Worm (Caenorhabditis elegans) whole organism, L2 larva: Measurements from ENCODE around the gene R04B3.2.

Source experiments
- C34F6.9 ChIP-seq: fragments of 150-350 bp; optimal IDR thresholded peaks from 2 replicates; lab custom pipeline; 2014; ENCODE audit warnings: missing biosample characterization, missing genetic modification characterization
- F13H6.1 ChIP-seq: sonication (generic microtip); optimal IDR thresholded peaks from 2 replicates; lab custom pipeline; 2016; ENCODE audit warnings: missing genetic modification characterization, missing compliant biosample characterization
- R02D3.7 ChIP-seq: fragments of 150-350 bp; optimal IDR thresholded peaks from 2 replicates; lab custom pipeline; 2014; ENCODE audit warnings: missing biosample characterization, missing genetic modification characterization
- Y55F3AM.14 ChIP-seq: fragments of 200-800 bp; sonication (Bioruptor generic); optimal IDR thresholded peaks from 2 replicates; lab custom pipeline; 2018; ENCODE audit warnings: mild to moderate bottlenecking, missing genetic modification characterization, missing compliant biosample characterization
- ZK546.5 ChIP-seq: sonication (generic microtip); optimal IDR thresholded peaks from 2 replicates; lab custom pipeline; 2017; ENCODE audit warnings: missing biosample characterization, missing genetic modification characterization
- alr-1 ChIP-seq: fragments of 150-350 bp; optimal IDR thresholded peaks from 2 replicates; lab custom pipeline; 2014; ENCODE audit warnings: missing biosample characterization, missing genetic modification characterization
- ama-1 ChIP-seq: fragments of 150-350 bp; optimal IDR thresholded peaks from 2 replicates; lab custom pipeline; 2018; ENCODE audit warnings: inconsistent platforms
- blmp-1 ChIP-seq: sonication (generic microtip); optimal IDR thresholded peaks from 2 replicates; lab custom pipeline; 2017; ENCODE audit warnings: missing genetic modification characterization, mild to moderate bottlenecking, missing compliant biosample characterization, antibody characterized with exemption, moderate library complexity; ENCODE audit not compliant: insufficient read depth
- ceh-16 ChIP-seq: fragments of 150-350 bp; optimal IDR thresholded peaks from 2 replicates; lab custom pipeline; 2014; ENCODE audit warnings: missing biosample characterization, missing genetic modification characterization
- ceh-82 ChIP-seq: fragments of 150-350 bp; optimal IDR thresholded peaks from 2 replicates; lab custom pipeline; 2014; ENCODE audit warnings: missing biosample characterization, missing genetic modification characterization
- crh-2 ChIP-seq: sonication (generic microtip); optimal IDR thresholded peaks from 2 replicates; lab custom pipeline; 2017; ENCODE audit warnings: missing biosample characterization, missing genetic modification characterization
- dmd-4 ChIP-seq: sonication (generic microtip); optimal IDR thresholded peaks from 2 replicates; lab custom pipeline; 2017; ENCODE audit warnings: missing biosample characterization, missing genetic modification characterization
- egl-27 ChIP-seq: sonication (generic microtip); optimal IDR thresholded peaks from 3 replicates; lab custom pipeline; 2017; ENCODE audit warnings: missing biosample characterization, missing genetic modification reagents, missing genetic modification characterization
- elt-1 ChIP-seq: fragments of 150-350 bp; optimal IDR thresholded peaks from 2 replicates; lab custom pipeline; 2014; ENCODE audit warnings: missing biosample characterization, missing genetic modification characterization
- elt-3 ChIP-seq: sonication (generic microtip); optimal IDR thresholded peaks from 2 replicates; lab custom pipeline; 2017; ENCODE audit warnings: missing biosample characterization, missing genetic modification characterization
- fos-1 ChIP-seq: fragments of 150-350 bp; optimal IDR thresholded peaks from 2 replicates; lab custom pipeline; 2014; ENCODE audit warnings: missing biosample characterization, missing genetic modification characterization
- gmeb-1 ChIP-seq: fragments of 150-350 bp; optimal IDR thresholded peaks from 2 replicates; lab custom pipeline; 2014; ENCODE audit warnings: missing biosample characterization, missing genetic modification characterization
- lin-11 ChIP-seq: fragments of 150-350 bp; sonication (generic microtip); optimal IDR thresholded peaks from 2 replicates; lab custom pipeline; 2014; ENCODE audit warnings: missing biosample characterization, missing genetic modification characterization, inconsistent platforms, mixed read lengths
- lin-13 ChIP-seq: fragments of 150-350 bp; optimal IDR thresholded peaks from 2 replicates; lab custom pipeline; 2014; ENCODE audit warnings: missing biosample characterization, missing genetic modification reagents, missing genetic modification characterization
- lsy-2 ChIP-seq, 2 experiments: fragments of 150-350 bp in 1 of 2; sonication (generic microtip) in 1 of 2; optimal IDR thresholded peaks; 2 replicates each; lab custom pipeline; 2014 to 2017; ENCODE audit warnings: missing biosample characterization in 2 of 2, missing genetic modification characterization in 2 of 2
- mab-5 ChIP-seq: fragments of 150-350 bp; optimal IDR thresholded peaks from 2 replicates; lab custom pipeline; 2014; ENCODE audit warnings: missing biosample characterization, missing genetic modification characterization
- mbf-1 ChIP-seq: sonication (generic microtip); optimal IDR thresholded peaks from 2 replicates; lab custom pipeline; 2017; ENCODE audit warnings: missing biosample characterization, missing genetic modification characterization
- nhr-10 ChIP-seq: sonication (generic microtip); optimal IDR thresholded peaks from 2 replicates; lab custom pipeline; 2017; ENCODE audit warnings: missing biosample characterization, missing genetic modification characterization
- nhr-11 ChIP-seq: fragments of 150-350 bp; optimal IDR thresholded peaks from 2 replicates; lab custom pipeline; 2014; ENCODE audit warnings: missing biosample characterization, missing genetic modification characterization
- nhr-12 ChIP-seq: fragments of 150-350 bp; optimal IDR thresholded peaks from 2 replicates; lab custom pipeline; 2014; ENCODE audit warnings: missing biosample characterization, missing genetic modification characterization
- nhr-129 ChIP-seq: fragments of 150-350 bp; optimal IDR thresholded peaks from 2 replicates; lab custom pipeline; 2014; ENCODE audit warnings: missing biosample characterization, missing genetic modification characterization
- nhr-21 ChIP-seq: fragments of 150-350 bp; optimal IDR thresholded peaks from 2 replicates; lab custom pipeline; 2014; ENCODE audit warnings: missing biosample characterization, missing genetic modification characterization
- nhr-237 ChIP-seq: fragments of 150-350 bp; optimal IDR thresholded peaks from 2 replicates; lab custom pipeline; 2014; ENCODE audit warnings: missing biosample characterization, missing genetic modification characterization
- nhr-25 ChIP-seq: fragments of 150-350 bp; sonication (generic microtip); optimal IDR thresholded peaks from 3 replicates; lab custom pipeline; 2014; ENCODE audit warnings: missing biosample characterization, missing genetic modification characterization
- nhr-6 ChIP-seq: fragments of 150-350 bp; optimal IDR thresholded peaks from 2 replicates; lab custom pipeline; 2014; ENCODE audit warnings: missing biosample characterization, missing genetic modification characterization
- nhr-77 ChIP-seq: fragments of 150-350 bp; optimal IDR thresholded peaks from 2 replicates; lab custom pipeline; 2014; ENCODE audit warnings: missing biosample characterization, missing genetic modification characterization
- peb-1 ChIP-seq: fragments of 150-350 bp; optimal IDR thresholded peaks from 2 replicates; lab custom pipeline; 2014; ENCODE audit warnings: missing biosample characterization, missing genetic modification characterization
- sem-4 ChIP-seq: fragments of 150-350 bp; optimal IDR thresholded peaks from 2 replicates; lab custom pipeline; 2014; ENCODE audit warnings: missing biosample characterization, missing genetic modification reagents, missing genetic modification characterization
- skn-1 ChIP-seq: sonication (generic microtip); optimal IDR thresholded peaks from 2 replicates; lab custom pipeline; 2017; ENCODE audit warnings: missing biosample characterization, missing genetic modification characterization
- snpc-4 ChIP-seq: fragments of 150-350 bp; optimal IDR thresholded peaks from 2 replicates; lab custom pipeline; 2014; ENCODE audit warnings: missing biosample characterization, missing genetic modification characterization
- unc-39 ChIP-seq: fragments of 150-350 bp; optimal IDR thresholded peaks from 2 replicates; lab custom pipeline; 2014; ENCODE audit warnings: missing biosample characterization, missing genetic modification characterization
- unc-55 ChIP-seq: fragments of 150-350 bp; sonication (generic microtip); optimal IDR thresholded peaks from 3 replicates; lab custom pipeline; 2014; ENCODE audit warnings: missing biosample characterization, missing genetic modification reagents, missing genetic modification characterization
- unc-62 ChIP-seq: fragments of 150-350 bp; optimal IDR thresholded peaks from 2 replicates; lab custom pipeline; 2014; ENCODE audit warnings: missing biosample characterization, missing genetic modification reagents, missing genetic modification characterization
- zag-1 ChIP-seq: fragments of 150-350 bp; optimal IDR thresholded peaks from 2 replicates; lab custom pipeline; 2014; ENCODE audit warnings: missing biosample characterization, missing genetic modification characterization
- ztf-1 ChIP-seq: fragments of 200-800 bp; sonication (Bioruptor generic); conservative IDR thresholded peaks from 2 replicates; pipeline ENCODE4 v1.3.6; 2022; ENCODE audit warnings: missing genetic modification characterization, missing compliant biosample characterization
- ztf-11 ChIP-seq: sonication (generic microtip); optimal IDR thresholded peaks from 2 replicates; lab custom pipeline; 2017; ENCODE audit warnings: missing biosample characterization, missing genetic modification characterization
- ztf-4 ChIP-seq: fragments of 150-350 bp; optimal IDR thresholded peaks from 2 replicates; lab custom pipeline; 2014; ENCODE audit warnings: missing biosample characterization, missing genetic modification characterization

Gene R04B3.2

ce11 chrX:2439309-2439708, 34.2 kb downstream of the R04B3.2 start:
- TF ChIP-seq ztf-11 (tag; lab: Kevin White, UChicago) (no peak), nhr-25 (no peak), gmeb-1 (tag; lab: Kevin White, UChicago) (no peak), ztf-1 (GFP tag; lab: Robert Waterston, UW) (no peak), nhr-129 (tag; lab: Kevin White, UChicago) (peak; percentile 4), unc-55 (GFP tag; lab: Kevin White, UChicago) (peak; percentile 17), nhr-12 (tag; lab: Kevin White, UChicago) (no peak), nhr-77 (tag; lab: Kevin White, UChicago) (no peak), sem-4 (tag; lab: Kevin White, UChicago) (no peak), unc-39 (no peak), nhr-6 (tag; lab: Kevin White, UChicago) (no peak), egl-27 (tag; lab: Kevin White, UChicago) (no peak), nhr-10 (no peak)
- TF ChIP-seq, all 48 proteins: peak for 2

ce11 chrX:2438857-2439256, 34.7 kb downstream of the R04B3.2 start, which contains the start of gene gid-2:
TSS of gene gid-2 (minus strand) at chrX:2438957.
- peak; percentile 5 for TF ChIP-seq C34F6.9 (tag; lab: Kevin White, UChicago)
- no peak for TF ChIP-seq fos-1 (tag; lab: Kevin White, UChicago)

- no peak for TF ChIP-seq dmd-4 (tag; lab: Kevin White, UChicago)
- no peak for TF ChIP-seq blmp-1
- no peak for TF ChIP-seq ceh-16 (tag; lab: Kevin White, UChicago)
- TF ChIP-seq ama-1 (lab: Kevin White, UChicago), result no peak
- no peak for TF ChIP-seq ceh-82
- no peak for TF ChIP-seq lin-11 (tag; lab: Kevin White, UChicago)
- no peak for TF ChIP-seq peb-1 (tag; lab: Kevin White, UChicago)
- TF ChIP-seq nhr-25, result no peak
- TF ChIP-seq egl-27 (tag; lab: Kevin White, UChicago), result no peak
- TF ChIP-seq zag-1 (tag; lab: Kevin White, UChicago), result no peak
Measured at ce11 chrX:2435353-2435752, 38.2 kb downstream of the R04B3.2 start.

- TF ChIP-seq egl-27 (tag; lab: Kevin White, UChicago) (no peak), mab-5 (no peak), nhr-6 (tag; lab: Kevin White, UChicago) (no peak), nhr-77 (tag; lab: Kevin White, UChicago) (no peak), unc-55 (GFP tag; lab: Kevin White, UChicago) (no peak), sem-4 (tag; lab: Kevin White, UChicago) (no peak), ZK546.5 (tag; lab: Kevin White, UChicago) (no peak), zag-1 (tag; lab: Kevin White, UChicago) (no peak), ztf-4 (no peak), C34F6.9 (tag; lab: Kevin White, UChicago) (no peak), nhr-129 (tag; lab: Kevin White, UChicago) (no peak), nhr-10 (no peak), unc-39 (no peak), ceh-82 (no peak)
Measured at ce11 chrX:2433805-2434204, 39.7 kb downstream of the R04B3.2 start.

- TF ChIP-seq ceh-16 (tag; lab: Kevin White, UChicago) (peak; percentile 7), zag-1 (tag; lab: Kevin White, UChicago) (no peak), Y55F3AM.14 (no peak), nhr-237 (tag; lab: Kevin White, UChicago) (no peak), crh-2 (tag; lab: Kevin White, UChicago) (peak; percentile 40), gmeb-1 (tag; lab: Kevin White, UChicago) (no peak), skn-1 (tag; lab: Kevin White, UChicago) (no peak), mab-5 (no peak), R02D3.7 (no peak), nhr-77 (tag; lab: Kevin White, UChicago) (no peak), C34F6.9 (tag; lab: Kevin White, UChicago) (peak; percentile 59), alr-1 (tag; lab: Kevin White, UChicago) (no peak), snpc-4 (tag; lab: Kevin White, UChicago) (no peak), lsy-2 (tag; optimal IDR thresholded peaks at IDR 0.05; lab: Kevin White, UChicago) (peak; percentile 9 to 44), nhr-6 (tag; lab: Kevin White, UChicago) (peak; percentile 9), ztf-4 (no peak), F13H6.1 (peak; percentile 78), fos-1 (tag; lab: Kevin White, UChicago) (peak; percentile 93), mbf-1 (no peak), nhr-11 (tag; lab: Kevin White, UChicago) (no peak), egl-27 (tag; lab: Kevin White, UChicago) (peak; percentile 19), elt-1 (no peak), nhr-10 (no peak), ztf-1 (GFP tag; lab: Robert Waterston, UW) (no peak), nhr-21 (tag; lab: Kevin White, UChicago) (peak; percentile 38), elt-3 (tag; lab: Kevin White, UChicago) (no peak), nhr-12 (tag; lab: Kevin White, UChicago) (no peak), ztf-11 (tag; lab: Kevin White, UChicago) (no peak), lin-11 (tag; lab: Kevin White, UChicago) (no peak), sem-4 (tag; lab: Kevin White, UChicago) (peak; percentile 30), blmp-1 (peak; percentile 36), unc-62 (GFP tag; lab: Kevin White, UChicago) (no peak), peb-1 (tag; lab: Kevin White, UChicago) (no peak), lin-13 (no peak)
Measured at ce11 chrX:2432459-2432858, 41.1 kb downstream of the R04B3.2 start.
